Worm (Caenorhabditis elegans) whole organism, L4 larva: ENCODE data around the gene wrt-3.

Source experiments
- F44E2.7 ChIP-seq: fragments of 200-800 bp; sonication (Bioruptor generic); IDR thresholded peaks from 2 replicates; pipeline ENCODE4 v2.1.2; 2022; ENCODE audit warnings: missing genetic modification characterization, missing compliant biosample characterization
- R02D3.7 ChIP-seq: fragments of 150-350 bp; sonication (generic microtip); optimal IDR thresholded peaks from 3 replicates; lab custom pipeline; 2014; ENCODE audit warnings: missing biosample characterization, missing genetic modification characterization
- T26A8.4 ChIP-seq: fragments of 200-800 bp; sonication (Bioruptor generic); IDR thresholded peaks from 2 replicates; pipeline ENCODE4 v1.3.6; 2022; ENCODE audit warnings: missing genetic modification characterization, missing compliant biosample characterization
- Y105C5A.15 ChIP-seq: fragments of 200-800 bp; sonication (Bioruptor generic); IDR thresholded peaks from 2 replicates; pipeline ENCODE4 v1.3.6; 2022; ENCODE audit warnings: missing genetic modification characterization, missing compliant biosample characterization
- Y48G9A.11 ChIP-seq: fragments of 200-800 bp; sonication (Bioruptor generic); IDR thresholded peaks from 2 replicates; pipeline ENCODE4 v1.3.6; 2022; ENCODE audit warnings: missing genetic modification reagents, missing genetic modification characterization, missing compliant biosample characterization
- ZK337.2 ChIP-seq: fragments of 200-800 bp; sonication (Bioruptor generic); IDR thresholded peaks from 2 replicates; pipeline ENCODE4 v1.3.6; 2022; ENCODE audit warnings: missing genetic modification reagents, missing genetic modification characterization, missing compliant biosample characterization
- aly-2 ChIP-seq: sonication (generic microtip); optimal IDR thresholded peaks from 2 replicates; lab custom pipeline; 2018; ENCODE audit warnings: missing biosample characterization, missing genetic modification characterization
- attf-4 ChIP-seq: sonication (generic microtip); optimal IDR thresholded peaks from 3 replicates; lab custom pipeline; 2017; ENCODE audit warnings: missing biosample characterization, missing genetic modification characterization
- ceh-44 ChIP-seq: fragments of 200-800 bp; sonication (Bioruptor generic); IDR thresholded peaks from 2 replicates; pipeline ENCODE4 v1.3.6; 2022; ENCODE audit warnings: missing genetic modification reagents, missing genetic modification characterization, missing compliant biosample characterization
- ceh-62 ChIP-seq: sonication (generic microtip); optimal IDR thresholded peaks from 2 replicates; lab custom pipeline; 2017; ENCODE audit warnings: missing biosample characterization, missing genetic modification characterization
- ceh-82 ChIP-seq: sonication (generic microtip); optimal IDR thresholded peaks from 2 replicates; lab custom pipeline; 2017; ENCODE audit warnings: missing biosample characterization, missing genetic modification characterization
- ces-1 ChIP-seq: fragments of 150-350 bp; sonication (generic microtip); optimal IDR thresholded peaks from 4 replicates; lab custom pipeline; 2014; ENCODE audit warnings: missing biosample characterization, missing genetic modification reagents, missing genetic modification characterization
- cey-2 ChIP-seq: sonication (generic microtip); optimal IDR thresholded peaks from 3 replicates; lab custom pipeline; 2017; ENCODE audit warnings: missing genetic modification characterization, mild to moderate bottlenecking, missing compliant biosample characterization, antibody characterized with exemption, borderline replicate concordance; ENCODE audit not compliant: insufficient read depth
- ctbp-1 ChIP-seq: fragments of 200-800 bp; sonication (Bioruptor generic); IDR thresholded peaks from 2 replicates; pipeline ENCODE4 v1.3.6; 2022; ENCODE audit warnings: missing genetic modification reagents, missing genetic modification characterization, missing compliant biosample characterization
- daf-12 ChIP-seq: fragments of 150-350 bp; optimal IDR thresholded peaks from 2 replicates; lab custom pipeline; 2014; ENCODE audit warnings: missing biosample characterization, missing genetic modification reagents, missing genetic modification characterization
- daf-16 ChIP-seq, 3 experiments: sonication (generic microtip); optimal IDR thresholded peaks; 2 replicates each; lab custom pipeline; 2016 to 2017; ENCODE audit warnings: missing genetic modification characterization in 3 of 3, missing genetic modification reagents in 3 of 3, mild to moderate bottlenecking in 2 of 3, missing compliant biosample characterization in 2 of 3, missing biosample characterization in 1 of 3, moderate library complexity in 1 of 3
- dmd-6 ChIP-seq: fragments of 200-800 bp; sonication (Bioruptor generic); IDR thresholded peaks from 2 replicates; pipeline ENCODE4 v1.3.6; 2022; ENCODE audit warnings: missing genetic modification reagents, missing genetic modification characterization, missing compliant biosample characterization
- dmd-8 ChIP-seq: fragments of 200-800 bp; sonication (Bioruptor generic); IDR thresholded peaks from 2 replicates; pipeline ENCODE4 v1.3.6; 2022; ENCODE audit warnings: missing genetic modification characterization, missing compliant biosample characterization
- dmd-9 ChIP-seq: fragments of 200-800 bp; sonication (Bioruptor generic); IDR thresholded peaks from 2 replicates; pipeline ENCODE4 v1.3.6; 2022; ENCODE audit warnings: missing genetic modification reagents, missing genetic modification characterization, missing compliant biosample characterization
- egl-27 ChIP-seq: sonication (generic microtip); optimal IDR thresholded peaks from 3 replicates; lab custom pipeline; 2017; ENCODE audit warnings: missing biosample characterization, missing genetic modification reagents, missing genetic modification characterization
- fkh-10 ChIP-seq: fragments of 150-350 bp; optimal IDR thresholded peaks from 2 replicates; lab custom pipeline; 2014; ENCODE audit warnings: missing biosample characterization, missing genetic modification reagents, missing genetic modification characterization
- fos-1 ChIP-seq: fragments of 150-350 bp; optimal IDR thresholded peaks from 2 replicates; lab custom pipeline; 2014; ENCODE audit warnings: missing biosample characterization, missing genetic modification characterization
- hif-1 ChIP-seq, 2 experiments: sonication (generic microtip); optimal IDR thresholded peaks; 2 replicates each; lab custom pipeline; 2016 to 2017; ENCODE audit warnings: missing compliant biosample characterization in 2 of 2, missing genetic modification characterization in 2 of 2, missing genetic modification reagents in 2 of 2, missing genotype in 2 of 2, mild to moderate bottlenecking in 1 of 2
- hlh-30 ChIP-seq: sonication (generic microtip); optimal IDR thresholded peaks from 2 replicates; lab custom pipeline; 2017; ENCODE audit warnings: antibody characterized with exemption, mild to moderate bottlenecking, missing genetic modification characterization, missing compliant biosample characterization; ENCODE audit not compliant: insufficient read depth
- lim-7 ChIP-seq: fragments of 200-800 bp; sonication (Bioruptor generic); IDR thresholded peaks from 2 replicates; pipeline ENCODE4 v1.3.6; 2022; ENCODE audit warnings: missing genetic modification characterization, missing compliant biosample characterization
- lin-13 ChIP-seq: fragments of 150-350 bp; optimal IDR thresholded peaks from 2 replicates; lab custom pipeline; 2014; ENCODE audit warnings: missing biosample characterization, missing genetic modification reagents, missing genetic modification characterization
- lin-29 ChIP-seq: fragments of 200-800 bp; sonication (Bioruptor generic); IDR thresholded peaks from 2 replicates; pipeline ENCODE4 v1.3.6; 2022; ENCODE audit warnings: missing genetic modification reagents, missing genetic modification characterization, missing compliant biosample characterization
- lin-38 ChIP-seq: fragments of 200-800 bp; sonication (Bioruptor generic); IDR thresholded peaks from 2 replicates; pipeline ENCODE4 v1.3.6; 2022; ENCODE audit warnings: missing genetic modification reagents, missing genetic modification characterization, missing compliant biosample characterization
- lin-39 ChIP-seq: fragments of 150-350 bp; optimal IDR thresholded peaks from 2 replicates; lab custom pipeline; 2014; ENCODE audit warnings: missing biosample characterization, missing genetic modification reagents, missing genetic modification characterization
- lsy-2 ChIP-seq, 2 experiments: fragments of 150-350 bp in 1 of 2; sonication (generic microtip) in 1 of 2; optimal IDR thresholded peaks; 2 replicates each; lab custom pipeline; 2014 to 2017; ENCODE audit warnings: missing biosample characterization in 2 of 2, missing genetic modification characterization in 2 of 2
- mep-1 ChIP-seq: fragments of 150-350 bp; sonication (generic microtip); optimal IDR thresholded peaks from 3 replicates; lab custom pipeline; 2014; ENCODE audit warnings: missing biosample characterization, missing genetic modification characterization
- mes-2 ChIP-seq: sonication (generic microtip); optimal IDR thresholded peaks from 2 replicates; lab custom pipeline; 2016; ENCODE audit warnings: missing genotype, mild to moderate bottlenecking, missing genetic modification characterization, missing compliant biosample characterization; ENCODE audit not compliant: poor library complexity, severe bottlenecking
- mxl-2 ChIP-seq: fragments of 200-800 bp; sonication (Bioruptor generic); conservative IDR thresholded peaks from 2 replicates; pipeline ENCODE4 v1.3.6; 2022; ENCODE audit warnings: missing genetic modification reagents, missing genetic modification characterization, missing compliant biosample characterization
- nhr-10 ChIP-seq: fragments of 150-350 bp; optimal IDR thresholded peaks from 2 replicates; lab custom pipeline; 2014; ENCODE audit warnings: missing biosample characterization, missing genetic modification characterization
- nhr-111 ChIP-seq: fragments of 200-800 bp; sonication (Bioruptor generic); optimal IDR thresholded peaks from 2 replicates; lab custom pipeline; 2018; ENCODE audit warnings: mild to moderate bottlenecking, missing genetic modification characterization, missing compliant biosample characterization
- nhr-6 ChIP-seq: fragments of 150-350 bp; optimal IDR thresholded peaks from 2 replicates; lab custom pipeline; 2014; ENCODE audit warnings: missing biosample characterization, missing genetic modification characterization
- nhr-76 ChIP-seq: fragments of 150-350 bp; optimal IDR thresholded peaks from 2 replicates; lab custom pipeline; 2014; ENCODE audit warnings: missing biosample characterization, missing genetic modification characterization
- rbr-2 ChIP-seq: sonication (generic microtip); optimal IDR thresholded peaks from 2 replicates; lab custom pipeline; 2016; ENCODE audit warnings: missing genotype, missing genetic modification characterization, missing compliant biosample characterization
- snpc-1.2 ChIP-seq: fragments of 200-800 bp; sonication (Bioruptor generic); IDR thresholded peaks from 2 replicates; pipeline ENCODE4 v1.3.6; 2022; ENCODE audit warnings: missing genetic modification reagents, missing genetic modification characterization, missing compliant biosample characterization
- snpc-4 ChIP-seq: fragments of 150-350 bp; optimal IDR thresholded peaks from 2 replicates; lab custom pipeline; 2014; ENCODE audit warnings: missing biosample characterization, missing genetic modification characterization
- spr-3 ChIP-seq: fragments of 200-800 bp; sonication (Bioruptor generic); optimal IDR thresholded peaks from 2 replicates; lab custom pipeline; 2018; ENCODE audit warnings: mild to moderate bottlenecking, missing genetic modification characterization, missing compliant biosample characterization
- tag-97 ChIP-seq: fragments of 200-800 bp; sonication (Bioruptor generic); IDR thresholded peaks from 2 replicates; pipeline ENCODE4 v1.3.6; 2022; ENCODE audit warnings: missing genetic modification characterization, missing compliant biosample characterization
- unc-130 ChIP-seq: sonication (generic microtip); optimal IDR thresholded peaks from 2 replicates; lab custom pipeline; 2016; ENCODE audit warnings: missing genetic modification reagents, missing genetic modification characterization, missing compliant biosample characterization
- vab-7 ChIP-seq: fragments of 200-800 bp; sonication (Bioruptor generic); IDR thresholded peaks from 2 replicates; pipeline ENCODE4 v1.3.6; 2022; ENCODE audit warnings: missing genetic modification reagents, missing genetic modification characterization, missing compliant biosample characterization
- zag-1 ChIP-seq: fragments of 150-350 bp; optimal IDR thresholded peaks from 2 replicates; lab custom pipeline; 2014; ENCODE audit warnings: missing biosample characterization, missing genetic modification characterization
- zfp-3 ChIP-seq: fragments of 200-800 bp; sonication (Bioruptor generic); conservative IDR thresholded peaks from 2 replicates; pipeline ENCODE4 v1.3.6; 2022; ENCODE audit warnings: missing genetic modification reagents, missing genetic modification characterization, missing compliant biosample characterization
- zip-11 ChIP-seq: fragments of 200-800 bp; sonication (Bioruptor generic); IDR thresholded peaks from 2 replicates; pipeline ENCODE4 v1.3.6; 2022; ENCODE audit warnings: missing genetic modification characterization, missing compliant biosample characterization
- zip-2 ChIP-seq: fragments of 150-350 bp; optimal IDR thresholded peaks from 2 replicates; lab custom pipeline; 2014; ENCODE audit warnings: missing biosample characterization, missing genetic modification characterization
- ztf-7 ChIP-seq: fragments of 150-350 bp; optimal IDR thresholded peaks from 2 replicates; lab custom pipeline; 2014; ENCODE audit warnings: missing biosample characterization, missing genetic modification characterization

wrt-3 gene

DNA sequence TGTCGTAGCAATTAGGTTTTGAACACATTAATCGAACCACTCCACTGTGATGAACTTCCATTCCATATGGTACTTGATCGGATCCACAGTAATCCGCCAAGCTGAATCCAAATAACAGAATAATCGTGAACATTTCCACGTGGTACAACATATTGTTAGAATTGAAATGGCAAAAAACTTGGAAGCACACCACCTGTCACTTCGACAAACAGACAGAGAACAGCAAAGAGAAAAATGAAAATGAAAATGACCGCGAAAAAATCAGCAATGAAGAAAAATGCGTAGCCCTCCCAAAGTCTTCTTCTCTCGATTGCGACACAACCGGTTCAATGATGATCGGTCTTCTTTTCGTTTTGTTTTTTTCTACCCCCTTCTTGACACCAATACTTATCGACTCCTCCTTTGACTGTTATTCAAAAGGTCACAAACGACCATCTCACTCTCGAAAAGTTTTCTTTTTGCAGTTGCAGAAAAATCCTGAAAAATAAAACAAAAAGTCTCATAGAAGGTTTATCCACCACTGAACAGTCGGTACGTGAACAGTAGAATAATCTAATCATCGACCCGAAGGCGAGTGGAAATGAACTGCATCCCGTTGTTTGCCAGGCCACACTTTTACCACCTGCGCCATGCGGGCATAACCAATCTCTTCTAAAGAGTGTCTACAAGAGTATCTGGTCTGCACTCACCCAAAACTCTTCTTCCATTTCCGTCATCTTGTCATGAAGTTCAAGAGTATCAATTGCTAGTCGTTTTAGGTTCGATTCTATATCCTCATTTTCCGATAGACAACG is at the start of gene wrt-3:
wrt-3 (minus strand) TSS at position 322 of the 794 bp plus-strand sequence.
- TF ChIP-seq dmd-9 (GFP tag; lab: Robert Waterston, UW) (no peak; the same call in 1 of the 2 replicates), ztf-7 (tag; lab: Kevin White, UChicago) (peak; percentile 71), egl-27 (tag; lab: Kevin White, UChicago) (no peak), tag-97 (GFP tag; lab: Robert Waterston, UW) (no peak), ceh-44 (GFP tag; lab: Robert Waterston, UW) (peak; percentile 88; the same call in 1 of the 2 replicates), zag-1 (no peak), lin-13 (GFP tag; lab: Kevin White, UChicago) (no peak), Y48G9A.11 (GFP tag; lab: Robert Waterston, UW) (no peak), mxl-2 (GFP tag; lab: Robert Waterston, UW) (0 out of 2 replicates have a peak, but pooled peaks have one; percentile 20), hlh-30 (no peak), T26A8.4 (GFP tag; lab: Robert Waterston, UW) (no peak), lin-39 (tag; lab: Kevin White, UChicago) (no peak), mep-1 (no peak), vab-7 (GFP tag; lab: Robert Waterston, UW) (no peak; the same call in 1 of the 2 replicates), nhr-76 (tag; lab: Kevin White, UChicago) (no peak), nhr-6 (tag; lab: Kevin White, UChicago) (peak; percentile 32), lin-38 (no peak), dmd-8 (GFP tag; lab: Robert Waterston, UW) (peak; percentile 99), lsy-2 (tag; optimal IDR thresholded peaks at IDR 0.05; lab: Kevin White, UChicago) (peak in 1 of 2 experiments; percentile 12), zfp-3 (GFP tag; lab: Robert Waterston, UW) (0 out of 2 replicates have a peak, but pooled peaks have one; percentile 74), rbr-2 (peak; percentile 62), ZK337.2 (GFP tag; lab: Robert Waterston, UW) (peak; percentile 72), zip-2 (tag; lab: Kevin White, UChicago) (no peak), R02D3.7 (tag; lab: Kevin White, UChicago) (peak; percentile 40), ceh-82 (tag; lab: Kevin White, UChicago) (no peak), hif-1 (tag; optimal IDR thresholded peaks at IDR 0.05; lab: Kevin White, UChicago) (no peak), cey-2 (tag; lab: Kevin White, UChicago) (no peak), lim-7 (GFP tag; lab: Robert Waterston, UW) (no peak; the same call in none of the 2 replicates), snpc-4 (tag; lab: Kevin White, UChicago) (no peak), spr-3 (GFP tag; lab: Kevin White, UChicago) (peak; percentile 81), ctbp-1 (GFP tag; lab: Robert Waterston, UW) (no peak; the same call in 1 of the 2 replicates), nhr-111 (GFP tag; lab: Kevin White, UChicago) (peak; percentile 94), ces-1 (no peak), dmd-6 (GFP tag; lab: Robert Waterston, UW) (no peak), Y105C5A.15 (GFP tag; lab: Robert Waterston, UW) (peak; percentile 94), fos-1 (tag; lab: Kevin White, UChicago) (no peak), daf-12 (tag; lab: Kevin White, UChicago) (no peak), zip-11 (GFP tag; lab: Robert Waterston, UW) (peak; percentile 79; the same call in 1 of the 2 replicates), aly-2 (tag; lab: Kevin White, UChicago) (no peak), nhr-10 (no peak), ceh-62 (tag; lab: Kevin White, UChicago) (no peak), mes-2 (tag; lab: Kevin White, UChicago) (no peak), lin-29 (peak; percentile 49; the same call in 1 of the 2 replicates), fkh-10 (GFP tag; lab: Kevin White, UChicago) (no peak), unc-130 (GFP tag; lab: Kevin White, UChicago) (peak; percentile 67), F44E2.7 (GFP tag; lab: Robert Waterston, UW) (peak; percentile 97), attf-4 (peak; percentile 58), daf-16 (GFP tag; optimal IDR thresholded peaks at IDR 0.05; lab: Kevin White, UChicago) (peak; percentile 71 to 95), daf-16 (tag; optimal IDR thresholded peaks at IDR 0.05; lab: Kevin White, UChicago) (no peak), snpc-1.2 (GFP tag; lab: Robert Waterston, UW) (peak; percentile 96)
